Fruit fly (Drosophila melanogaster): ENCODE measurements around the gene Gr63a.

Gr63a gene

DNA sequence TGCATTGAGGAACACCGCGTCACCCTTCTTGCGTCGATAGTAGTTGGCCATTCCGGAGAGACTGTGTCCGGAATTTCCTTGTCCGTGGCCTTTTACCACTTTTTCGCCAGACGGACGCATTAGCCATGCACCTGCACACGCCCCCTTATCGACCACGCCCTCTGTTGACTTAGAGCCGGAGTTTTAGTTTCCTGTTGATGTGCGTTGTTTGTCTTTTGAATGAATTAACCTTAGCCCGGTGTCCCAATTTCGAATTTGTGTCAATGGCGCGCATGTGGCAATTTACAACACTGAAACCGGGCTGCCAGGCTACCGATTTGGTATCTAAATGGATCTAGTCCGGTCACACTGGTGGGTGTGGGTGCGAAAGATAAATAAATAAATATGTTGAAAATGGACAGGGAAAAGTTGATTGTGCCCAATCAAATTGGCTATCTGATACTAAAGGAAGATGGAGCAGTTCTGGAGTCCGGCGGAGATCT is at the start of gene Gr63a, which contains the start of gene Lamtor4:
Gr63a (minus strand) TSS at position 51 of the 482 bp plus-strand sequence.
Lamtor4 (plus strand) TSS at position 348 of the 482 bp plus-strand sequence.
- TF ChIP-seq Dll (optimal IDR thresholded peaks at IDR 0.05) (no peak), EcR (GFP tag; optimal IDR thresholded peaks at IDR 0.05) (no peak), CG8478 (optimal IDR thresholded peaks at IDR 0.05) (no peak), usp (GFP tag; optimal IDR thresholded peaks at IDR 0.05) (no peak), pan (optimal IDR thresholded peaks at IDR 0.05) (no peak), psq (optimal IDR thresholded peaks at IDR 0.05) (no peak)

DNA sequence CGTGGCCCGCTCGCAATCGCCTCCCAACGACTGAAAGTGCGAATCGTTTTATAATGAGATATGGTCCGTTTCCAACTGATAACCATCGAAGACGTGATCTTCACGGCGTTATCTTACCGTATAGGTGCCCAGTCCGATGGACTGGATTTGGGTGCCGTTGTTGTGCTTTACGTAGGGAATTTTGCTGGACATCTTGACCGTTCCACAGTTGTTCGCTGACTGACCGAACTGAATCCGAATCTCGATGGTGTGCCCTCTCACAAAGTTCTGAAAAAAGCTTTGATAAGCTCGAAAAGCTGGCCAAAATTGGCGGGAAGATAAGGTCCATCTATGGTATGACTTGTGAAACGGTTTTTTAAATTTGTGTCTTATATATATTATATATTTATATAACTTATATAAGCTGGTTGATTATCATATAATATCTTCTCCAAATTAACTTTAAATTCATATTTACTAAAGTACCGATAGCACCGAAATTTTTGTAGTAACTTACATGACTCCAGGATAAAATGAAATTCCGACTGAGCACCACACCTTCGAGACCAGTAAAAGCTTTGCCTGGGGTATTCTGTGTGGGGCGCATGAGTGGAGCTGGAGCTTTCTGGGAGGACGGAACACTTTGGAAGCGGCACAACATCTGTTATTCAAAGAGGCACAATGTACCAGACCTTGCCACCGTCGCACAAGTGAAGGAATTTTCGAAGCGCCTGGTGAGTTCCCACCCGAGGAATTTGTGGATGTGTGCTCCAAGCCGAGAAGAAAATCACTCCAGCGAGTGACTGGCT is 46.0 kb upstream of the Gr63a start, which contains the start of the genes CG10863 and CG14982:
CG10863 (minus strand) TSS at position 225 of the 788 bp plus-strand sequence.
CG14982 (plus strand) TSS at position 470 of the 788 bp plus-strand sequence.
- TF ChIP-seq usp (GFP tag; optimal IDR thresholded peaks at IDR 0.05) (no peak), psq (optimal IDR thresholded peaks at IDR 0.05) (no peak), Dll (optimal IDR thresholded peaks at IDR 0.05) (no peak), EcR (GFP tag; optimal IDR thresholded peaks at IDR 0.05) (no peak), pan (optimal IDR thresholded peaks at IDR 0.05) (no peak), CG8478 (optimal IDR thresholded peaks at IDR 0.05) (no peak)

DNA sequence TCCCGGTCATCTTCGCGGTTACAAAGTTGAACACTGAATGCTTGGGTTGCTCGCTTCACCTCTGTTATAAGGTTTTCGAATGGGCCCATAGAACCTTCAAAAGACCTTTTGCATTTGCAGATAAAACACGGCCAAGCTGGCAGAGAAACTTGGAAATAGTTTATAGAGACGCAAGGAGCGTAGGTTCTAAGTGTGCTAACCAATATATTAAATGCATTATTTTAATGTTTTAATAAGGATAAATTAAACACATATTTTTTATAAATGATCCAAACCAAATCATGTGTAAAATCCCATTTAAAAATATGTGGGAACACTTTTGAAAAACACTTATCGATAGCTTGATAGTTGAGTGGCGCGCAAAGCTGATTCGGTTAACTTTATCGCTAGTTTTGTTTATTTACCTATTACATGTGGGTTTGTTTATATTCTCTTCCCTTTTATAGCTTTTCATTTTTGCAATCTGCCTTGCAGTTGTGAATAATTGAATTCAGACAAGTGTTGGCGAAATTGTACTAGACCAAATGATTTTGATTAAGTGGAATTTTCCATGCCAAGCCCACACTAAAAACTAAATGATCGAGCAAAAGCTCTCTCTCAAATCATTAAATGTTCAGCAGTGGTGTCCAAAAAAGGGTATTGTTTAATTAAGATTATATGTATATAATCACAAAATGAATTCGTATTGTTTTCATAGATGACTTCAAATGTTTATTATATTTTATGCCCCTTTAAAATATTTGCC is 43.8 kb upstream of the Gr63a start, which contains the start of gene CG12766:
CG12766 (minus strand) TSS at position 51 of the 745 bp plus-strand sequence.
- TF ChIP-seq psq (optimal IDR thresholded peaks at IDR 0.05) (no peak), usp (GFP tag; optimal IDR thresholded peaks at IDR 0.05) (no peak), pan (optimal IDR thresholded peaks at IDR 0.05) (no peak), EcR (GFP tag; optimal IDR thresholded peaks at IDR 0.05) (no peak), Dll (optimal IDR thresholded peaks at IDR 0.05) (no peak), CG8478 (optimal IDR thresholded peaks at IDR 0.05) (no peak)

DNA sequence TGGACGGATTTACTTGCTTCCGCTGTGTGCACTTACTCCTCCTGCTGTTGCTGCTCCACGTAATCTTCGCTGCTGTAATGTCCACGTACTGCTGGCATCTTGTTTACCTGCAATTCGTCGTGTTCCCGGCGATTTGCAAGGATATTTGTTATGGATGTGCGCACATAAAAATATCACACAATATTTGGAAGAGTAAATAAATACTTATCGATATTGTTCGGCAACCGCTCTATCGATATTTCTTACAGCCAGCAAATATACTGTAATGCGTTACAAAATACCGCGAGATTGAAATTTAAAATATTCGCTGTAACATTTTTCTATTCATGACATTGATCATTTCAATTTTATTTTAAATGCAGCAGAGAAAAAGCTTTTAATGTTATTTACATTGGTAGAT is 41.4 kb upstream of the Gr63a start, which contains the start of gene CG10866:
CG10866 (minus strand) TSS at position 187 of the 400 bp plus-strand sequence.
- TF ChIP-seq EcR (GFP tag; optimal IDR thresholded peaks at IDR 0.05): no peak

DNA sequence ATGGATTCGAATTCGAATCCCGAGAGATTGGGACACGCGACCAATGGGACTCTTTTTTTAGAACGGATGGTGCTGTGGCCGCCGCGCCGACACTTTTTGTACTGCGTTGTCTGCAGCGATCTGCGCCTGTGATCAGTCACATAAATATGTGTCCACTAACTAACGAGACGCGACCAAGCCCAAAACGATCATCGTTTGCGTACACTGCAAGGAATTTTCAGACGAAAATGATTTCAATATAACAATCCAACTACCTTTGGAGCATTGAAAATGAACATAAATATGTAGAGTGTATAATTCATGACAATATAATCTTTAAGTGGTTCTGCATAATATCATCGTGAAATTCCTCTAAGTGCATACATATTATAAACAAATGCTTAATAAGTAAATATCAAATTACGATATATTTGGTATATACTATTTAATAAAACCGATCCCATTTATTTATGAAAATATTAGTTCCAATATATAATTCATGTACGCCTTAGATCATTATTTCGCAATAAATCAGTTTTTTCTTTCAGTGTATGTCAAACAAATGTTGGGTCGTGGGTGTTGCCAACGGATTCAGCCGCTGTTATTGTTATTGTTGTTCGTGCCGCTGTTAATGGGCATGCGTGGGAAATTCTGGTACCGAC is 39.3 kb upstream of the Gr63a start, which contains the start of gene Eip63F-1:
Eip63F-1 (minus strand) TSS at position 51 of the 641 bp plus-strand sequence.
- TF ChIP-seq CG8478 (optimal IDR thresholded peaks at IDR 0.05) (no peak), EcR (GFP tag; optimal IDR thresholded peaks at IDR 0.05) (no peak), psq (optimal IDR thresholded peaks at IDR 0.05) (no peak), usp (GFP tag; optimal IDR thresholded peaks at IDR 0.05) (no peak), pan (optimal IDR thresholded peaks at IDR 0.05) (no peak), Dll (optimal IDR thresholded peaks at IDR 0.05) (no peak)

DNA sequence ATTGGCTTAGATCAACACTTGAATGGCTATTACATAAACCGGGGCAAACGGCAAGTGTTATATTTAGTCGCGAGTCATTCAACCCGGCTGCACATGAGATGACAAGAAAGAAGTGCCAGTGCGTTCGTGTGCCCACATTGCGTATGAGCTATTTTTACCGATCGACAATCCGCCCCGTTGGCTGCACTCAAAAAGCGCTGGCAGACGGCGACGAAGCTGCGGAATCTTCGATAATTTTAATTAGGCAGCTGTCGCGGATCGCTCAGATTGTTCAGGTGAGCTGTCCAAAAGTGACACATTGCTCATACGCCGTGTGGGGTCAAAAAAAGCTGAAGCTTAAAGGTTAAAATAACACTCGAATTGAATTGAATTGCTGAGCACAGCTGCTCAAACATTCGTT is 37.7 kb upstream of the Gr63a start:
- no peak for TF ChIP-seq CG8478 (optimal IDR thresholded peaks at IDR 0.05)
- TF ChIP-seq EcR (GFP tag; optimal IDR thresholded peaks at IDR 0.05): peak in 1 of 2 experiments; percentile 39

DNA sequence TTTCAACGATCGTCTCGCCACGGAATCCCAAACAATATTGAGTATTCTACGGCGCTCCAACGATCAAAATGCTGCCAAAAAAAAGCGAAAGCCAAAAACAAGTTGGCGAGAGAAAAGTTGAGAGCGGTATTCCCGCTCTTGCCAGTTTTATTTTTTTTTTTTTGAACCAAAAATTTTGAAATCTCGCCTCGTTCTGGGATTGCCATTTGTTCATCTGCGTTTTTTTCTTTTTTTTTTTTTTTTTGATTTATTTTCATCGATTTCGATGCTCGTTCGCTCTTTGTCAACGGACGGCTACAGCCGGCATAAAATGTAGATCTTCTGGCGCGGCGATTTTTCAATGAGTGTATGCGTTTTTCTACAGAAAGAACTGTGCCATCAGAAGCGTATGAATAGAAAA is 37.2 kb upstream of the Gr63a start:
- TF ChIP-seq Dll (optimal IDR thresholded peaks at IDR 0.05) (no peak), pan (optimal IDR thresholded peaks at IDR 0.05) (no peak), usp (GFP tag; optimal IDR thresholded peaks at IDR 0.05) (no peak), CG8478 (optimal IDR thresholded peaks at IDR 0.05) (no peak), psq (optimal IDR thresholded peaks at IDR 0.05) (no peak), EcR (GFP tag; optimal IDR thresholded peaks at IDR 0.05) (no peak)

DNA sequence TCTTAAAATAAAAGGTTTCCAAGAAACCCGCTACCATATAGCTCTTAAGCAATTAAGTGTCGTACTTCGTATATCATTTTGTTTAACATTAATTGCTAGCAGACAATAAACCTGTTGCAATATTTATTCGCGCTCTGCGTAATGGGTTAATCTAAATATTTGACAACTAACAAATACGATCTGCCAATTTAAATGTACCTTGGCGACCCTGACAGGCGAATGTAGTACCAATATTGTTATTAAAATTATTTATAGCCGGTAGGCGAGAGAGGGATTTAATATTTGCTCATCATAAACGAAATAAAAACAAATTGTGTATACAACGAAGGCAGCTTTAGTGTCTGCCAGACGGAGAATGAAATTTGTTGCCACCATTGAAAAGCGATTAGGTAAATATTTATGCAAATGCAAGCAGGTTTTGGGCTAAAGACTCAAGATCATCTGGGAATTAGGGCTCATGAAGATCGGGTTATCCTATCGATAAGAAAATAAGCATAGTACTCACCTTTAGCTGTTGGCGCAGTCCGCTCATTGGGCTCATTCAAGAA is 36.4 kb upstream of the Gr63a start:
- no peak for TF ChIP-seq EcR (GFP tag; optimal IDR thresholded peaks at IDR 0.05)
- TF ChIP-seq CG8478 (optimal IDR thresholded peaks at IDR 0.05): no peak

DNA sequence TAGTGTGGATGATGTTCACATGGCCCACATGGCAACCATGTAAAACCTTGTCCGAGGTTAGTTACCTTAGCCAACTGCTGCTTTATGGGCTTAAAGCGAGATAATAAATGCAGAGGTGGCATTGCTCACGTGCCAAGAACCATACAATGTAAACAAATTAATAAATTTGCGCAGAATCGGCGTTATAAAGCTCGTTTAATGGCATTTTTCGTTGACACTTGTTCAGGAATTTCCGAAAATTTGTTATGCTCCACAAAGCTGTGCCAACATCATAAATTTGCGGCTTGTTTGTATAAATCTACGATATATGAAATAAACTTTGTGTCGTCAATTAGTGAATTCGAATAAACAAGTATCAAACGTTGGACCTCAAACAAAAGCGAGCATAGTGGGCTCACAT is 35.4 kb upstream of the Gr63a start:
- TF ChIP-seq psq (optimal IDR thresholded peaks at IDR 0.05): no peak
- no peak for TF ChIP-seq CG8478 (optimal IDR thresholded peaks at IDR 0.05)
- no peak for TF ChIP-seq Dll (optimal IDR thresholded peaks at IDR 0.05)
- TF ChIP-seq pan (optimal IDR thresholded peaks at IDR 0.05): no peak
- TF ChIP-seq EcR (GFP tag; optimal IDR thresholded peaks at IDR 0.05): no peak
- no peak for TF ChIP-seq usp (GFP tag; optimal IDR thresholded peaks at IDR 0.05)

DNA sequence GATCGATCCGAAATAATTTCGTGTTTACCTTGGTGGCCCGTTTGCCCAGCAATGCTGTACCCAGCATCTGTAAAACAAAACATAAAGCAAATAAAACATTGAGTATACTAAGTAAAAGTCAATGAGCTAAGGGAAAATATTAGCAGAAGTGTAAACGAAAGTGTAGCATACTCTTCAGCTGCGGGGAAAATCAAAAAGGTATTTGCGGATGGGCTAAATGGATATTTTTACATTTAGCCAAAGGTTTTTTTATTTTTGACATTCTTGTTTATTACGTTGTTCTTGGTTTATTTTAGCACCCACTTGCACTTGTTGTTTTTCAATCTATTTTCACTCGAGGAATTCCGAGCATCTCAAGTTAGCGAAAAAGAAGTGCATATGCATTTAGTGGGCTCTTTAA is 34.5 kb upstream of the Gr63a start:
- TF ChIP-seq EcR (GFP tag; optimal IDR thresholded peaks at IDR 0.05) (no peak), CG8478 (optimal IDR thresholded peaks at IDR 0.05) (no peak), usp (GFP tag; optimal IDR thresholded peaks at IDR 0.05) (no peak)

DNA sequence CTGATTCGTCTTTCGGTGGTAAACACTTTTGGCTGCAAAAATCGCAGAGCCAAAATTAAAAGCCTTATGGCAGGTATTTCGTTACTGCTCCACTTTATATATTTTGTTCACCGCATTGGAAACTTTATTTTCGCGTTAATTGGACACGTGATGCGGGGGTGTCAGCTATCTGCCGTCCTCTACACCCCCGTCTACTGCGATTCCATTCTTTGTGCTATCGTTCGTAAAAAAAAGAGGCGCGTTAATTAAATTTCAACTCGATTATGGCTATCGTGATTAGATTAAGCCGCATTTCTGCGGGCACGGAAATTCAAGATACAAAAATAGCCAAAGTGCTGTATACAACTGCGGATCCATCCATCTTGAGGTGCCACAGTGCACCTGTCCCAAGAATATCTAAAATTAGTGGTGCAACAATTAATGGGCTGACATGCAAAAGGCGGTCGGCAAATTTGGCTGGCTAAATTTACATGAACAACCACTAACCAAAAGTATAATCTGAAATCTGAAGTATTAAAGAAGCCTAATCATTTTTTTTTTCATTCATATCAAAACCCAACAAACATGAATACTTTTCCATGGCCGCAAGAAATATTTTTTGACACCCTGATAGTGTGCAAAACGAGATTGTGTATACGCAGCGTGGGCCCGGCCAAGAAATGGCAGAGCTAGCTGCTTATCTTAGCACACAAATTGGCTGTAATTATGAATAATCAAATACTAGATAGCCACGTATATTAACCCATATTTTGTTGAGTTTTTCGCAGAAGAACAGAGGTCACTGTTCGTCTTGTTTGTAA is 33.8 kb upstream of the Gr63a start:
- TF ChIP-seq usp (GFP tag; optimal IDR thresholded peaks at IDR 0.05) (no peak), Dll (optimal IDR thresholded peaks at IDR 0.05) (no peak), EcR (GFP tag; optimal IDR thresholded peaks at IDR 0.05) (no peak), pan (optimal IDR thresholded peaks at IDR 0.05) (no peak), CG8478 (optimal IDR thresholded peaks at IDR 0.05) (no peak), psq (optimal IDR thresholded peaks at IDR 0.05) (no peak)
